Worm (Caenorhabditis elegans) whole organism, L1 larva: Measurements from ENCODE around the gene F49C12.5.
"Not testable (repeated sequence)": the region's sequence is repeated elsewhere in the genome, so short reads cannot be mapped to it uniquely, and the experiment has no call there.

Experiments used
- C04F5.9 ChIP-seq: sonication (generic microtip); optimal IDR thresholded peaks from 2 replicates; lab custom pipeline; 2016; ENCODE audit warnings: missing genetic modification characterization, missing compliant biosample characterization
- C16A3.4 ChIP-seq: fragments of 150-350 bp; optimal IDR thresholded peaks from 2 replicates; lab custom pipeline; 2014; ENCODE audit warnings: missing biosample characterization, missing genetic modification characterization
- F16B12.6 ChIP-seq: fragments of 150-350 bp; optimal IDR thresholded peaks from 2 replicates; lab custom pipeline; 2014; ENCODE audit warnings: missing biosample characterization, missing genetic modification characterization
- Y116A8C.19 ChIP-seq: sonication (generic microtip); optimal IDR thresholded peaks from 2 replicates; lab custom pipeline; 2016; ENCODE audit warnings: missing compliant biosample characterization, missing genetic modification characterization, borderline replicate concordance
- alr-1 ChIP-seq: fragments of 200-800 bp; sonication (Bioruptor generic); optimal IDR thresholded peaks from 2 replicates; lab custom pipeline; 2018; ENCODE audit warnings: borderline replicate concordance, mild to moderate bottlenecking, missing genetic modification characterization, missing compliant biosample characterization
- aly-2 ChIP-seq: fragments of 150-350 bp; optimal IDR thresholded peaks from 2 replicates; lab custom pipeline; 2014; ENCODE audit warnings: missing biosample characterization, missing genetic modification characterization
- blmp-1 ChIP-seq: fragments of 150-350 bp; optimal IDR thresholded peaks from 2 replicates; lab custom pipeline; 2014; ENCODE audit warnings: missing biosample characterization, missing genetic modification characterization
- ces-1 ChIP-seq: fragments of 150-350 bp; optimal IDR thresholded peaks from 2 replicates; lab custom pipeline; 2014; ENCODE audit warnings: missing biosample characterization, missing genetic modification reagents, missing genetic modification characterization
- dsc-1 ChIP-seq: sonication (generic microtip); optimal IDR thresholded peaks from 2 replicates; lab custom pipeline; 2016; ENCODE audit warnings: mild to moderate bottlenecking, missing genetic modification characterization, missing compliant biosample characterization
- efl-1 ChIP-seq, 4 experiments: fragments of 150-350 bp; optimal IDR thresholded peaks in 3 of 4; peaks in 1 of 4; 1 replicate in 1 of 4; 2 replicates in 3 of 4; lab custom pipeline; 2014; ENCODE audit warnings: missing biosample characterization in 2 of 4, missing genetic modification characterization in 2 of 4, missing genetic modification reagents in 2 of 4
- egl-13 ChIP-seq: sonication (generic microtip); optimal IDR thresholded peaks from 2 replicates; lab custom pipeline; 2016; ENCODE audit warnings: missing genotype, missing genetic modification reagents, missing genetic modification characterization, missing compliant biosample characterization
- ets-5 ChIP-seq: fragments of 200-800 bp; sonication (Bioruptor generic); IDR thresholded peaks from 2 replicates; pipeline ENCODE4 v1.3.6; 2022; ENCODE audit warnings: missing genetic modification characterization, missing compliant biosample characterization
- hlh-4 ChIP-seq: sonication (generic microtip); optimal IDR thresholded peaks from 2 replicates; lab custom pipeline; 2016; ENCODE audit warnings: mild to moderate bottlenecking, missing genetic modification characterization, missing compliant biosample characterization
- lin-13 ChIP-seq: fragments of 150-350 bp; optimal IDR thresholded peaks from 2 replicates; lab custom pipeline; 2014; ENCODE audit warnings: missing biosample characterization, missing genetic modification reagents, missing genetic modification characterization
- lin-14 ChIP-seq: fragments of 200-800 bp; sonication (Bioruptor generic); optimal IDR thresholded peaks from 2 replicates; lab custom pipeline; 2018; ENCODE audit warnings: mild to moderate bottlenecking, missing genetic modification characterization, moderate library complexity, missing compliant biosample characterization
- lin-35 ChIP-seq, 2 experiments: fragments of 150-350 bp; optimal IDR thresholded peaks; 2 replicates each; lab custom pipeline; 2014; ENCODE audit warnings: missing biosample characterization in 2 of 2, missing genetic modification characterization in 2 of 2, missing genetic modification reagents in 2 of 2
- lin-39 ChIP-seq: fragments of 150-350 bp; optimal IDR thresholded peaks from 2 replicates; lab custom pipeline; 2014; ENCODE audit warnings: missing biosample characterization, missing genetic modification reagents, missing genetic modification characterization
- lir-3 ChIP-seq: sonication (generic microtip); optimal IDR thresholded peaks from 2 replicates; lab custom pipeline; 2016; ENCODE audit warnings: mild to moderate bottlenecking, missing genetic modification characterization, moderate library complexity, missing compliant biosample characterization; ENCODE audit not compliant: poor library complexity
- nhr-12 ChIP-seq: sonication (generic microtip); optimal IDR thresholded peaks from 2 replicates; lab custom pipeline; 2017; ENCODE audit warnings: missing biosample characterization, missing genetic modification characterization
- nhr-19 ChIP-seq: fragments of 200-800 bp; sonication (Bioruptor generic); conservative IDR thresholded peaks from 2 replicates; pipeline ENCODE4 v1.3.6; 2022; ENCODE audit warnings: missing genetic modification characterization, missing compliant biosample characterization
- nhr-20 ChIP-seq: sonication (generic microtip); optimal IDR thresholded peaks from 2 replicates; lab custom pipeline; 2016; ENCODE audit warnings: mild to moderate bottlenecking, missing genetic modification characterization, missing compliant biosample characterization
- nhr-237 ChIP-seq: fragments of 150-350 bp; optimal IDR thresholded peaks from 2 replicates; lab custom pipeline; 2014; ENCODE audit warnings: missing biosample characterization, missing genetic modification characterization
- nhr-71 ChIP-seq: sonication (generic microtip); optimal IDR thresholded peaks from 2 replicates; lab custom pipeline; 2016; ENCODE audit warnings: mild to moderate bottlenecking, missing genetic modification characterization, moderate library complexity, missing compliant biosample characterization
- nhr-76 ChIP-seq: sonication (generic microtip); optimal IDR thresholded peaks from 2 replicates; lab custom pipeline; 2017; ENCODE audit warnings: missing biosample characterization, missing genetic modification characterization
- nhr-85 ChIP-seq: sonication (generic microtip); peaks from one replicate; lab custom pipeline; 2016; ENCODE audit warnings: missing genetic modification characterization, inconsistent platforms, missing compliant biosample characterization
- nhr-90 ChIP-seq: sonication (generic microtip); optimal IDR thresholded peaks from 2 replicates; lab custom pipeline; 2016; ENCODE audit warnings: mild to moderate bottlenecking, missing genetic modification characterization, missing compliant biosample characterization; ENCODE audit not compliant: poor library complexity
- snpc-4 ChIP-seq: fragments of 150-350 bp; optimal IDR thresholded peaks from 2 replicates; lab custom pipeline; 2014; ENCODE audit warnings: missing biosample characterization, missing genetic modification characterization
- sox-4 ChIP-seq: sonication (generic microtip); optimal IDR thresholded peaks from 2 replicates; lab custom pipeline; 2016; ENCODE audit warnings: missing genetic modification characterization, missing compliant biosample characterization
- swsn-7 ChIP-seq: sonication (generic microtip); optimal IDR thresholded peaks from 2 replicates; lab custom pipeline; 2016; ENCODE audit warnings: missing genetic modification characterization, missing compliant biosample characterization
- unc-98 ChIP-seq: fragments of 200-800 bp; sonication (Bioruptor generic); IDR thresholded peaks from 2 replicates; pipeline ENCODE4 v1.3.6; 2022; ENCODE audit warnings: missing genetic modification characterization, missing compliant biosample characterization
- xbp-1 ChIP-seq: sonication (generic microtip); optimal IDR thresholded peaks from 2 replicates; lab custom pipeline; 2016; ENCODE audit warnings: missing genetic modification characterization, missing compliant biosample characterization
- zip-4 ChIP-seq: fragments of 200-800 bp; sonication (Bioruptor generic); optimal IDR thresholded peaks from 2 replicates; lab custom pipeline; 2018; ENCODE audit warnings: mild to moderate bottlenecking, missing genetic modification characterization, moderate library complexity, missing compliant biosample characterization
- ztf-11 ChIP-seq, 2 experiments: sonication (generic microtip); optimal IDR thresholded peaks; 2 replicates each; lab custom pipeline; 2016 to 2017; ENCODE audit warnings: missing genetic modification characterization in 2 of 2, missing biosample characterization in 1 of 2, missing compliant biosample characterization in 1 of 2

Gene F49C12.5

DNA sequence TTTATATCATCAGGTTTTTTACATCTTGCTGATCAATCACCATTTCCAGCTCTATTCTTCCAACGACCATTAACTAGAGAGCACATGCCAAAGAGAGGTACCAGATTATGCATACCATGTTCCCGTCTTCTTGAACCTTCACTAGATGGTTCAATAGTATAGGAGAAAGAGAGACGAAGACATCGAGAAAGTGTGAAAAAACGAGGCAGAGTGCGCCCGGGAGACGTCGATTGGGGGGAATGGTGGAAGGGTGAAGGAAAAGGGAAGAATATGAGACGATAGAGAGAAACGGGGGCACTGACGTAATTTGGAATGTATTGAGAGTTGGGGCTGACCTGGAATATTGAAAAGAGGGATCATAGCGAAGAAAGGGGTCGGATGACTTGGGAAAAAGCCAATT is 37.1 kb upstream of the F49C12.5 start:
- no peak for TF ChIP-seq F16B12.6 (tag; lab: Kevin White, UChicago)
- TF ChIP-seq blmp-1, result peak; percentile 56
- TF ChIP-seq, all 84 proteins: peak for 1

DNA sequence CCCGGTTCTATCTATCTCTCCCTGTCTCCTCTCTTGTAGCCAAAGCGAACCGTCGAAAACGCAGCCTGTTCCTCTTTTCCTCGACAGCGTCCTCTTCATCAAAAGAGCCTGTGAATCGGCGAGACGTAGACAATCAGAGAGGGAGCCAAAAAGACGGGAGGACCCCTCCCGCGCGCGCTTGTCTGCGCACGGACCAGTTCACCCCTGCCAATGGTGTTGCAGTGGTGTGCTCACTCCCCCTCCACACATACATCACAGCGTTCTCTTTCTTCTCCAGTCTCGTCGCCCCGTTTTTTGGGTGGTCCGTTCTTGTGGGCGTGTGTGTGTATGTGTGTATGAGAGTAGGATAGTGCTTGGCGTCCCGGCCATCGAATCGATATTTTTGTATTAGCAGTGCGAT is 35.8 kb upstream of the F49C12.5 start:
- TF ChIP-seq nhr-85 (tag; lab: Kevin White, UChicago) (no peak), efl-1 (optimal IDR thresholded peaks at IDR 0.05; lab: Kevin White, UChicago) (no peak), efl-1 (GFP tag; optimal IDR thresholded peaks at IDR 0.05 in 1 of 2; lab: Kevin White, UChicago) (peak in 1 of 2 experiments; percentile 11), ztf-11 (tag; optimal IDR thresholded peaks at IDR 0.05; lab: Kevin White, UChicago) (peak in 1 of 2 experiments; percentile 28)

DNA sequence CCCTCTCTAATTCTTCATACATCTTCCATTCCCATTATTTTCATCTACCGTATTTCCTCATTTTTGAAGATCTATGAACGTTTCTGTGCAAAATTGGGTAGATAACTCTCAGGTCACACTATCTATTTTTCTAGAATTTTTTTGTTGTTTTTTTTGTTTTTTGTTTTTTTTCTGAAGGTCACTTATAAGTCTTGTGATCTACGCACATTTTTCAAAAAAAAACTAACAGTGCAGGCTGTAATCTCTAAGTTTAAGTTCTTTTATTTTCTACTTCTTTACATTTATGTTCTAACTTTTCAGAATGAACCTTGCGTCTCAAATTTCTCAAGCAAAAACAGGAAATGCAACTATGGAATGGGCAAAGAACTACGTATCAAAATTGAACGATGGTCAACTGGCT is 34.9 kb upstream of the F49C12.5 start, which contains the start of gene flh-3:
Gene flh-3, plus strand, starts transcription at position 301 of the 400 bp plus-strand sequence.
- TF ChIP-seq lin-13 (GFP tag; lab: Kevin White, UChicago) (no peak), nhr-76 (tag; lab: Kevin White, UChicago) (no peak), snpc-4 (tag; lab: Kevin White, UChicago) (no peak), Y116A8C.19 (tag; lab: Kevin White, UChicago) (no peak), nhr-12 (no peak), lin-39 (tag; lab: Kevin White, UChicago) (no peak), egl-13 (tag; lab: Kevin White, UChicago) (no peak), C04F5.9 (tag; lab: Kevin White, UChicago) (no peak), nhr-237 (tag; lab: Kevin White, UChicago) (no peak), xbp-1 (tag; lab: Kevin White, UChicago) (no peak), aly-2 (tag; lab: Kevin White, UChicago) (no peak), nhr-19 (GFP tag; lab: Robert Waterston, UW) (no peak), nhr-20 (no peak)

DNA sequence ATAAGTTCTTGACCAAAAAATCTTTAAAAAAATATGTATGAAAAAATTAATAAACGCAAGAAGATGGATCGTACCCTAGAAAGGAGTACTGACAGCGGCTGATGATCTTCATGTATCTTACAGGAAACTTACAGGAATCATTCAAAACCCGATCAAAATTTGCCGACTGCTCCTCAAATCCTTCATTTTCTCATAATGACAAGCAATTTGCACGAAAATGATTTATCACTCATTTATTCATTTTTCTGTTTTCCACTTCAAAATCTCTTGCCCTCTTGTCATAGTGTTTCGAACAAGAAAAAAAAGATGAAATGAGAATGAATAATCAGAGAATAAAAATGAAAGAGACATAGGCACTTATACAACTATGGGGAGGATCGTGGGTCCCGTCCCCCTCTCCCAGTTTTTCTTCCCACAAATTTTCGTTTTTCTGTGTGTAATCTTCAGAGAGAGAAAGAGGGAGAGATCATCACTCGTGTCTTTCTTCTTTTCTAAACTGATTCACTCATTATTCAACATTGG is 30.6 kb upstream of the F49C12.5 start, which contains the start of gene nmy-3:
Gene nmy-3, plus strand, starts transcription at position 472 of the 522 bp plus-strand sequence.
- no peak for TF ChIP-seq nhr-71
- TF ChIP-seq hlh-4 (tag; lab: Kevin White, UChicago), result no peak
- no peak for TF ChIP-seq alr-1
- no peak for TF ChIP-seq unc-98 (GFP tag; lab: Robert Waterston, UW)
- TF ChIP-seq ces-1 (GFP tag; lab: Kevin White, UChicago), result no peak
- TF ChIP-seq nhr-90 (tag; lab: Kevin White, UChicago), result no peak
- no peak for TF ChIP-seq snpc-4 (tag; lab: Kevin White, UChicago)
- TF ChIP-seq sox-4 (tag; lab: Kevin White, UChicago), result no peak
- TF ChIP-seq C16A3.4 (tag; lab: Kevin White, UChicago), result no peak
- no peak for TF ChIP-seq dsc-1 (tag; lab: Kevin White, UChicago)
- TF ChIP-seq ets-5 (GFP tag; lab: Robert Waterston, UW), result no peak
- no peak for TF ChIP-seq lin-35 (GFP tag; optimal IDR thresholded peaks at IDR 0.05; lab: Kevin White, UChicago)
- no peak for TF ChIP-seq lir-3
- no peak for TF ChIP-seq lin-14 (GFP tag; lab: Kevin White, UChicago)
- no peak for TF ChIP-seq aly-2 (tag; lab: Kevin White, UChicago)

DNA sequence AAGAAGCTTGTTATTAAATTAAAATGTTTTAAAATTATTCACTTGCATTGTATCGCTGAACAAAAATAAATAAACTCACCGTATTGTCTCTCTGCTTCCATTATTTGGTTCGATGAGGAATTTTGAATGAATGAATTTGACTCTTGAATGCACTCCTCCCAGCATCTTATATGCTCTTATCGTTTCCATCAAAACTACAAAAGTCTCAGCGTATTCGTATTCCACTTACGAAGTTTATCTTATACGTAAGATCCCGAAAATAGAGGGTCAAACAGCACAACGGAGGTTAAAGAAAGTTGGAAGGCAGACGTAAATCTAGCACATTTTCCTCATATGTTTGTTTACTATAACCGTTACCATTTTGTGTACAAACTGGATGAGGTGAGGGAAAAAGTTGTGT is 18.4 kb upstream of the F49C12.5 start, which contains the start of gene nhr-267:
Gene nhr-267, minus strand, starts transcription at position 101 of the 400 bp plus-strand sequence.
- TF ChIP-seq zip-4; swsn-7 (tag; lab: Kevin White, UChicago); egl-13 (tag; lab: Kevin White, UChicago): not testable (repeated sequence)
